Worm (Caenorhabditis elegans): ENCODE results near the gene F52H3.11.
"Not testable (repeated sequence)": the region's sequence is repeated elsewhere in the genome, so short reads cannot be mapped to it uniquely, and the experiment has no call there.

Gene F52H3.11

DNA sequence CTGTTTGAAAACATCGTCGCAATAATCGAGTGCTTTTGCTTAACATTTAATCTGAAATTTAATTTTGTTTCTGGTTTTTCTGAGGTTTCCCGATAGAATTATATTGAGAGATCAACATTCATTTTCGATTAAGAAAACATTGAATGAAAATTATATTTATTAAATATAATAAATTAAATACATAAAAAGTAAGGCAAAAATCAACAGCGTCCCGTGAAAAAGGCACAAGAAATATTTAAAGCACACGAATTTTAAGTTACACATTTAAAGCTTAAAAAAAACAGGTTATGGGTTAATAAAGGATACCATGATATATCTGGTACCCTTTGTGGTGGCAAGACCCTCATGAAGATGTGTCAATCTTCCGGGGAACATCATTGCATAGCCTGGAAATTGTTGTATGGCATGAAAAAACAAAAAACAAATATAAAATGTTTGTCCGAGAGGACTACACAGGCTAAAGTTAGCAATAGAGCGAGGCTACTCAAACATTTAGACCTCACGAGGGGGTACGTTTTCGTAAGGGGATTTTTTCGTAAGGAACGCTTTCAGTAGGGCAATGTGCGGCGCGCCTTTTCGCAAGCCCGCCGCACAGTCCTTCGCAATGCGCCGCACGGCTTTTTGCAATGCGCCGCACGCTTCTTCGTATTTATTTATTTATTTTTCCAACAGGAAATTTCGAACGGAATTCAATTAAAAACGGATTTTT lies 11.6 kb downstream of the F52H3.11 start, which contains the start of gene mtcu-2:
mtcu-2 (minus strand) TSS at position 51 of the 709 bp plus-strand sequence.
- TF ChIP-seq sox-2 (GFP tag; IDR thresholded peaks at IDR 0.05) (peak; percentile 73), dve-1 (tag; optimal IDR thresholded peaks at IDR 0.05) (peak; percentile 33), ets-4 (tag; optimal IDR thresholded peaks at IDR 0.05) (peak; percentile 74), rnt-1 (tag; optimal IDR thresholded peaks at IDR 0.05) (peak; percentile 56), ceh-18 (tag; optimal IDR thresholded peaks at IDR 0.05) (peak; percentile 45), F13H6.1 (tag; optimal IDR thresholded peaks at IDR 0.05) (peak; percentile 32), hlh-30 (tag; optimal IDR thresholded peaks at IDR 0.05; ENCODE audit: insufficient read depth) (peak; percentile 10), ref-2 (tag; optimal IDR thresholded peaks at IDR 0.05) (peak; percentile 47), nfya-1 (tag; optimal IDR thresholded peaks at IDR 0.05) (peak; percentile 76), tbx-7 (tag; optimal IDR thresholded peaks at IDR 0.05) (peak; percentile 16), elt-2 (tag; optimal IDR thresholded peaks at IDR 0.05) (peak; percentile 36), tbx-2 (tag; optimal IDR thresholded peaks at IDR 0.05) (peak; percentile 75), fax-1 (tag; optimal IDR thresholded peaks at IDR 0.05) (peak; percentile 23), pqm-1 (tag; optimal IDR thresholded peaks at IDR 0.05) (peak; percentile 5), C08G9.2 (tag; optimal IDR thresholded peaks at IDR 0.05) (peak; percentile 66), lim-6 (tag; optimal IDR thresholded peaks at IDR 0.05) (peak; percentile 49), ttx-3 (tag; optimal IDR thresholded peaks at IDR 0.05) (peak; percentile 0), ceh-2 (tag; optimal IDR thresholded peaks at IDR 0.05) (peak; percentile 53), unc-3 (GFP tag; conservative IDR thresholded peaks at IDR 0.05) (peak; percentile 83), unc-86 (tag; optimal IDR thresholded peaks at IDR 0.05) (peak; percentile 2), ahr-1 (tag; optimal IDR thresholded peaks at IDR 0.05) (peak; percentile 19), zip-5 (tag; optimal IDR thresholded peaks at IDR 0.05) (peak; percentile 10), ceh-14 (tag; optimal IDR thresholded peaks at IDR 0.05) (peak; percentile 60), ceh-45 (GFP tag; IDR thresholded peaks at IDR 0.05) (peak; percentile 95), ceh-34 (tag; optimal IDR thresholded peaks at IDR 0.05) (peak; percentile 54), ceh-31 (tag; optimal IDR thresholded peaks at IDR 0.05) (peak; percentile 85)
- TF ChIP-seq unc-3 (tag; optimal IDR thresholded peaks at IDR 0.05), result not testable (repeated sequence)

DNA sequence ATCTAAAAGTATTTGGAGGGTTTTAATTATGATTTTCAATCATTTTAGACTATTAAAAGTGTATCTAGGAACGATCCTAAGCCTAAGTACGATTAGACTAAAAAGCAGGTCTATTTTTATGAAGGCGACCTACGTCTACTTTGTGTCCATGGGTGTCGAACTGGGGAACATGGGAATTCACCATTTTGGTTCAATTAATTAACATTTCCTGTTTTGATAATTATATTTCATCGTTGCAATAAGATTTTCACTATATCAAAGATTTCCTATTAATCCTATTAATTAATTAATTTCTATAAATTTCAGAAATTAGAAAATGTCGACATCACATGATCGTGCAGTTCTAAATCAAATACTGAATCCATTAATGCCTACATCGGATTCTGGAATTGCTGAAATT lies 15.1 kb downstream of the F52H3.11 start, which contains the start of gene ttc-36:
ttc-36 (plus strand) TSS at position 301 of the 400 bp plus-strand sequence.
- TF ChIP-seq fax-1 (tag; optimal IDR thresholded peaks at IDR 0.05) (no peak), K02D7.2 (tag; optimal IDR thresholded peaks at IDR 0.05) (no peak), nhr-11 (tag; optimal IDR thresholded peaks at IDR 0.05) (no peak), pha-4 (tag; optimal IDR thresholded peaks at IDR 0.05) (no peak), dmd-4 (tag; optimal IDR thresholded peaks at IDR 0.05; ENCODE audit: borderline replicate concordance) (no peak), ceh-9 (tag; optimal IDR thresholded peaks at IDR 0.05) (no peak), pqm-1 (tag; optimal IDR thresholded peaks at IDR 0.05) (no peak), ceh-24 (tag; optimal IDR thresholded peaks at IDR 0.05) (no peak), C08G9.2 (tag; optimal IDR thresholded peaks at IDR 0.05) (no peak), ceh-48 (tag; optimal IDR thresholded peaks at IDR 0.05) (no peak), unc-42 (tag; optimal IDR thresholded peaks at IDR 0.05) (no peak), hlh-6 (tag; optimal IDR thresholded peaks at IDR 0.05) (no peak), zip-5 (tag; optimal IDR thresholded peaks at IDR 0.05) (no peak)

ce11 chrII:10029044-10029443 lies 15.9 kb downstream of the F52H3.11 start:
- TF ChIP-seq rnt-1 (tag; optimal IDR thresholded peaks at IDR 0.05) (no peak), C38D4.7 (GFP tag; optimal IDR thresholded peaks at IDR 0.05) (no peak)

DNA sequence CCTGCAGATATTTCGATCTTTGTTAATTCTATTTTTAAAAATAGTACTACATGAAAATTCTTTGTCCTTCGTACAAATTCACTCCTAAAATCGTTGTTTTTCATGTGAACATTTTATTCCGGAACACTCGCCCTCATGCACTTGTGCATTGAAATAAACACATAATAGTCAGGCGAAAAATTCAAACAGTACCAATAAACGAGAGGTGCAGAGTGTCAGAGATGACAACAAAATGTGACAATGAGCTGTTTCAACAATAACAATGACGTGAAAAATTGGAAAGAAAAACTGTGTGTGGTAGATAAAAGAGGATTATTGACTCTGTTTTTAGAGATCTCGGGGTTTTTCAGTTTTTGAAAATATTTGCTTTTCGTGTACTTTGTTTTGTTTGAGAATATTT lies 16.8 kb downstream of the F52H3.11 start, which contains the start of gene F52H3.6:
F52H3.6 (minus strand) TSS at position 228 of the 400 bp plus-strand sequence.
- TF ChIP-seq unc-55 (GFP tag; optimal IDR thresholded peaks at IDR 0.05) (no peak), madf-2 (tag; optimal IDR thresholded peaks at IDR 0.05) (no peak), ttx-3 (tag; optimal IDR thresholded peaks at IDR 0.05) (no peak), ceh-14 (tag; optimal IDR thresholded peaks at IDR 0.05) (no peak), hlh-8 (tag; optimal IDR thresholded peaks at IDR 0.05) (no peak), ceh-31 (tag; optimal IDR thresholded peaks at IDR 0.05) (no peak), K09A11.1 (tag; optimal IDR thresholded peaks at IDR 0.05; ENCODE audit: insufficient read depth) (no peak), ceh-2 (tag; optimal IDR thresholded peaks at IDR 0.05) (no peak), ceh-45 (GFP tag; IDR thresholded peaks at IDR 0.05) (no peak)

Measured in whole organism, late embryonic.